Fruit fly (Drosophila melanogaster) whole organism, pupa: ENCODE data around the gene Wnt4.

ENCODE experiments used
- CG12605 ChIP-seq: fragments of 200-800 bp; sonication (Bioruptor generic); IDR thresholded peaks from 2 replicates; pipeline ENCODE4 v1.3.6; 2022; ENCODE audit warnings: missing biosample characterization, missing genetic modification characterization
- CG13204 ChIP-seq: fragments of 200-800 bp; sonication (Bioruptor generic); optimal IDR thresholded peaks from 2 replicates; lab custom pipeline; 2018; ENCODE audit warnings: missing biosample characterization, mild to moderate bottlenecking, missing genetic modification characterization, moderate library complexity
- CG17806 ChIP-seq: fragments of 200-800 bp; sonication (Bioruptor generic); optimal IDR thresholded peaks from 2 replicates; lab custom pipeline; 2018; ENCODE audit warnings: missing biosample characterization, mild to moderate bottlenecking, missing genetic modification characterization, moderate library complexity
- CG32121 ChIP-seq: fragments of 200-800 bp; sonication (Bioruptor generic); IDR thresholded peaks from 2 replicates; pipeline ENCODE4 v1.3.6; 2022; ENCODE audit warnings: missing biosample characterization, missing genetic modification characterization
- CG4496 ChIP-seq: fragments of 200-800 bp; sonication (Bioruptor generic); IDR thresholded peaks from 3 replicates; pipeline ENCODE4 v1.3.6; 2022; ENCODE audit warnings: missing biosample characterization, missing genetic modification characterization
- CG8301 ChIP-seq: fragments of 200-800 bp; sonication (Bioruptor generic); optimal IDR thresholded peaks from 2 replicates; lab custom pipeline; 2018; ENCODE audit warnings: missing biosample characterization, mild to moderate bottlenecking, missing genetic modification characterization
- EcR ChIP-seq: fragments of 200-800 bp; sonication (Bioruptor generic); optimal IDR thresholded peaks from 3 replicates; lab custom pipeline; 2019; ENCODE audit warnings: missing biosample characterization, missing genetic modification characterization, mild to moderate bottlenecking, moderate library complexity, missing genetic modification reagents
- Snoo ChIP-seq: fragments of 200-800 bp; sonication (Bioruptor generic); optimal IDR thresholded peaks from 3 replicates; lab custom pipeline; 2017; ENCODE audit warnings: missing biosample characterization, mild to moderate bottlenecking, missing genetic modification characterization, inconsistent platforms
- gl ChIP-seq: fragments of 200-800 bp; sonication (Bioruptor generic); optimal IDR thresholded peaks from 2 replicates; lab custom pipeline; 2018; ENCODE audit warnings: missing biosample characterization, mild to moderate bottlenecking, missing genetic modification characterization

Gene Wnt4

DNA sequence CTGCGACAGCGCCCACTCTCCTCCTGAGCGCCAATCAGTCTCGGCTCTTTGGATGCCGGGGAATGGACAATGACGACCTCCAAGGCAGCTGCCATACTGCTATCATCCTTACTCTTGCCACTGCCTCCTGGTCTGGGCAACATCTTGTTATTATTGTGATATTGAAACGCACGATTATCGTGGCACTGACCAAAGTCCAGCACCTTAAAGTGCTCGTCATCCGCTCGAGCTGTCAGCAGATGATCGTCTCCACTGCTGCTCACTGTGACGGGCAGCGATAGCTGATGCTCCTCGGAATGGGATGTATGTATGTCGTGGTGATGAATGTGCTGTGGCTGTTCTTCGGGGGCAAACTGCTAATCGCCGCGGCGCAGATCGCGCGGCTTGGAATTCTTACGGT is 69.3 kb downstream of the Wnt4 start:
- TF ChIP-seq Snoo (tag; lab: Kevin White, UChicago) (no peak), CG32121 (0 out of 2 replicates have a peak, but pooled peaks have one; percentile 19), CG12605 (no peak), gl (tag; lab: Kevin White, UChicago) (peak; percentile 69), CG13204 (GFP tag; lab: Kevin White, UChicago) (no peak), CG17806 (tag; lab: Kevin White, UChicago) (peak; percentile 11), EcR (GFP tag; lab: Kevin White, UChicago) (peak; percentile 16), CG4496 (GFP tag; lab: Robert Waterston, UW) (peak; percentile 51; the same call in 1 of the 3 replicates), CG8301 (tag; lab: Kevin White, UChicago) (no peak)
